Worm (Caenorhabditis elegans): ENCODE results near the gene srx-60.
A peak's percentile ranks its signal among the peaks of the same experiment; 100 is the strongest.

Gene srx-60

ce11 chrV:7428880-7429279 lies 28.2 kb downstream of the srx-60 start, which contains the start of gene srw-69 (continued):
- TF ChIP-seq snpc-4 (GFP tag; optimal IDR thresholded peaks at IDR 0.05) = no peak
- TF ChIP-seq snpc-4 (tag; optimal IDR thresholded peaks at IDR 0.05) = no peak

- TF ChIP-seq lag-1 (GFP tag; IDR thresholded peaks at IDR 0.05) (no peak), repo-1 (tag; optimal IDR thresholded peaks at IDR 0.05) (no peak), let-526 (GFP tag; IDR thresholded peaks at IDR 0.05) (no peak), sea-2 (GFP tag; IDR thresholded peaks at IDR 0.05) (no peak), ccch-3 (GFP tag; optimal IDR thresholded peaks at IDR 0.05) (no peak), snpc-3.4 (tag; optimal IDR thresholded peaks at IDR 0.05) (no peak), nhr-120 (GFP tag; IDR thresholded peaks at IDR 0.05) (no peak), tlf-1 (GFP tag; optimal IDR thresholded peaks at IDR 0.05) (no peak), hsf-1 (GFP tag; IDR thresholded peaks at IDR 0.05) (no peak), B0035.1 (tag; optimal IDR thresholded peaks at IDR 0.05) (no peak), attf-3 (GFP tag; conservative IDR thresholded peaks at IDR 0.05) (no peak), somi-1 (GFP tag; optimal IDR thresholded peaks at IDR 0.05) (no peak), gei-17 (GFP tag; optimal IDR thresholded peaks at IDR 0.05) (no peak), him-1 (tag; optimal IDR thresholded peaks at IDR 0.05) (no peak), T26A5.8 (tag; optimal IDR thresholded peaks at IDR 0.05) (no peak), snpc-1.1 (tag; optimal IDR thresholded peaks at IDR 0.05; ENCODE audit: insufficient read depth) (no peak), hrde-1 (tag; optimal IDR thresholded peaks at IDR 0.05; ENCODE audit: borderline replicate concordance) (no peak), zfh-2 (GFP tag; conservative IDR thresholded peaks at IDR 0.05) (no peak)
Measured at ce11 chrV:7431016-7431415, 30.3 kb downstream of the srx-60 start, which contains the start of gene srw-71. srw-71 (minus strand) TSS chrV:7431116.

- TF ChIP-seq madf-3 (GFP tag; IDR thresholded peaks at IDR 0.05) = 0 out of 2 replicates have a peak, but pooled peaks have one; percentile 2
- no peak for TF ChIP-seq cebp-2 (GFP tag; IDR thresholded peaks at IDR 0.05)
- TF ChIP-seq attf-5 (GFP tag; optimal IDR thresholded peaks at IDR 0.05) = peak; percentile 50
- no peak for TF ChIP-seq dpff-1 (tag; optimal IDR thresholded peaks at IDR 0.05)
- no peak for TF ChIP-seq hrde-1 (tag; optimal IDR thresholded peaks at IDR 0.05; ENCODE audit: borderline replicate concordance)
- TF ChIP-seq repo-1 (tag; optimal IDR thresholded peaks at IDR 0.05) = peak; percentile 78
- no peak for TF ChIP-seq dpl-1 (GFP tag; optimal IDR thresholded peaks at IDR 0.05)
- no peak for TF ChIP-seq nfya-1 (tag; optimal IDR thresholded peaks at IDR 0.05; ENCODE audit: borderline replicate concordance, insufficient read depth)
- TF ChIP-seq madf-6 (GFP tag; IDR thresholded peaks at IDR 0.05) = peak; percentile 22; the same call in 1 of the 2 replicates
- TF ChIP-seq aptf-2 (GFP tag; conservative IDR thresholded peaks at IDR 0.05) = no peak
- no peak for TF ChIP-seq Y53F4B.3 (GFP tag; IDR thresholded peaks at IDR 0.05)
- peak; percentile 2 for TF ChIP-seq K12H6.12 (tag; optimal IDR thresholded peaks at IDR 0.05)
- peak; percentile 39 for TF ChIP-seq atf-7 (tag; optimal IDR thresholded peaks at IDR 0.05)
- no peak for TF ChIP-seq D2030.7 (GFP tag; IDR thresholded peaks at IDR 0.05)
- TF ChIP-seq lin-54 (GFP tag; optimal IDR thresholded peaks at IDR 0.05) = no peak
- no peak for TF ChIP-seq C17E4.6 (GFP tag; IDR thresholded peaks at IDR 0.05)
- peak; percentile 64; the same call in 1 of the 2 replicates for TF ChIP-seq pbrm-1 (GFP tag; IDR thresholded peaks at IDR 0.05)
- no peak for TF ChIP-seq rcor-1 (GFP tag; IDR thresholded peaks at IDR 0.05)
- peak; percentile 66 for TF ChIP-seq nhr-90 (tag; optimal IDR thresholded peaks at IDR 0.05)
- TF ChIP-seq lsy-27 (tag; optimal IDR thresholded peaks at IDR 0.05; ENCODE audit: borderline replicate concordance, insufficient read depth) = no peak
- TF ChIP-seq tlf-1 (GFP tag; optimal IDR thresholded peaks at IDR 0.05) = peak; percentile 53
- no peak for TF ChIP-seq die-1 (tag; optimal IDR thresholded peaks at IDR 0.05)
- no peak for TF ChIP-seq hlh-26 (GFP tag; conservative IDR thresholded peaks at IDR 0.05)
- no peak for TF ChIP-seq B0261.1 (tag; optimal IDR thresholded peaks at IDR 0.05)
- no peak for TF ChIP-seq somi-1 (GFP tag; optimal IDR thresholded peaks at IDR 0.05)
- TF ChIP-seq Y53G8AR.9 (GFP tag; conservative IDR thresholded peaks at IDR 0.05) = peak; percentile 91; the same call in 1 of the 2 replicates
- peak; percentile 44; the same call in 1 of the 2 replicates for TF ChIP-seq egl-44 (GFP tag; IDR thresholded peaks at IDR 0.05)
- peak; percentile 1 for TF ChIP-seq fkh-3 (tag; optimal IDR thresholded peaks at IDR 0.05)
- TF ChIP-seq hsf-1 (GFP tag; IDR thresholded peaks at IDR 0.05) = no peak
Measured at ce11 chrV:7432441-7433146, 31.9 kb downstream of the srx-60 start.

Measured in whole organism, young adult.